Fruit fly (Drosophila melanogaster) whole organism, embryonic: ENCODE measurements around the gene CG13623.
A peak's percentile ranks its signal among the peaks of the same experiment; 100 is the strongest.

Experiments used
- B-H1 ChIP-seq: fragments of 200-800 bp; sonication (Bioruptor generic); IDR thresholded peaks from 3 replicates; pipeline ENCODE4 v1.3.6; 2022; ENCODE audit warnings: missing biosample characterization, missing genetic modification characterization
- CG10321 ChIP-seq: fragments of 200-800 bp; sonication (Bioruptor generic); IDR thresholded peaks from 2 replicates; pipeline ENCODE4 v1.3.6; 2022; ENCODE audit warnings: missing biosample characterization, missing genetic modification characterization
- CG10959 ChIP-seq: fragments of 200-800 bp; sonication (Bioruptor generic); IDR thresholded peaks from 2 replicates; pipeline ENCODE4 v1.3.6; 2022; ENCODE audit warnings: missing biosample characterization, missing genetic modification characterization
- CG13624 ChIP-seq: fragments of 200-800 bp; sonication (Bioruptor generic); optimal IDR thresholded peaks from 2 replicates; lab custom pipeline; 2016; ENCODE audit warnings: missing biosample characterization, missing genetic modification characterization
- CG1529 ChIP-seq: fragments of 200-800 bp; sonication (Bioruptor generic); optimal IDR thresholded peaks from 3 replicates; lab custom pipeline; 2018; ENCODE audit warnings: missing biosample characterization, missing genetic modification characterization
- CG16813 ChIP-seq: fragments of 200-800 bp; sonication (Bioruptor generic); IDR thresholded peaks from 3 replicates; pipeline ENCODE4 v1.3.6; 2022; ENCODE audit warnings: missing biosample characterization, missing genetic modification characterization; ENCODE audit not compliant: partially characterized antibody
- CG17612 ChIP-seq: fragments of 200-800 bp; sonication (Bioruptor generic); IDR thresholded peaks from 2 replicates; pipeline ENCODE4 v1.3.6; 2022; ENCODE audit warnings: missing biosample characterization, missing genetic modification characterization
- CG2202 ChIP-seq: fragments of 200-800 bp; sonication (Bioruptor generic); optimal IDR thresholded peaks from 2 replicates; lab custom pipeline; 2018; ENCODE audit warnings: missing biosample characterization, mild to moderate bottlenecking, missing genetic modification characterization
- CG3838 ChIP-seq: fragments of 200-800 bp; sonication (Bioruptor generic); optimal IDR thresholded peaks from 3 replicates; lab custom pipeline; 2016; ENCODE audit warnings: missing biosample characterization, missing genetic modification characterization
- CG6254 ChIP-seq: fragments of 200-800 bp; sonication (Bioruptor generic); optimal IDR thresholded peaks from 3 replicates; lab custom pipeline; 2017; ENCODE audit warnings: mild to moderate bottlenecking, missing biosample characterization, missing genetic modification reagents, missing genetic modification characterization
- CG6654 ChIP-seq: fragments of 200-800 bp; sonication (Bioruptor generic); optimal IDR thresholded peaks from 2 replicates; lab custom pipeline; 2017; ENCODE audit warnings: missing biosample characterization, mild to moderate bottlenecking, missing genetic modification characterization
- CG6813 ChIP-seq: fragments of 200-800 bp; sonication (Bioruptor generic); optimal IDR thresholded peaks from 2 replicates; lab custom pipeline; 2017; ENCODE audit warnings: missing biosample characterization, missing genetic modification characterization, mild to moderate bottlenecking, moderate library complexity, missing genetic modification reagents
- CG7271 ChIP-seq: fragments of 200-800 bp; sonication (Bioruptor generic); optimal IDR thresholded peaks from 2 replicates; lab custom pipeline; 2018; ENCODE audit warnings: missing biosample characterization, mild to moderate bottlenecking, missing genetic modification characterization, moderate library complexity
- CG7556 ChIP-seq: fragments of 200-800 bp; sonication (Bioruptor generic); optimal IDR thresholded peaks from 2 replicates; lab custom pipeline; 2017; ENCODE audit warnings: missing biosample characterization, mild to moderate bottlenecking, missing genetic modification characterization
- CG7987 ChIP-seq: fragments of 200-800 bp; sonication (Bioruptor generic); optimal IDR thresholded peaks from 2 replicates; lab custom pipeline; 2018; ENCODE audit warnings: missing biosample characterization, mild to moderate bottlenecking, missing genetic modification characterization, moderate library complexity
- CG8089 ChIP-seq: fragments of 200-800 bp; sonication (Bioruptor generic); optimal IDR thresholded peaks from 3 replicates; lab custom pipeline; 2016; ENCODE audit warnings: missing biosample characterization, missing genetic modification characterization
- CG8281 ChIP-seq: fragments of 200-800 bp; sonication (Bioruptor generic); optimal IDR thresholded peaks from 2 replicates; lab custom pipeline; 2018; ENCODE audit warnings: missing biosample characterization, mild to moderate bottlenecking, missing genetic modification characterization, moderate library complexity
- CG8388 ChIP-seq: fragments of 200-800 bp; sonication (Bioruptor generic); optimal IDR thresholded peaks from 2 replicates; lab custom pipeline; 2019; ENCODE audit warnings: missing biosample characterization, mild to moderate bottlenecking, missing genetic modification characterization, moderate library complexity
- CG9437 ChIP-seq: fragments of 200-800 bp; sonication (Bioruptor generic); optimal IDR thresholded peaks from 2 replicates; lab custom pipeline; 2018; ENCODE audit warnings: missing biosample characterization, mild to moderate bottlenecking, missing genetic modification characterization
- Chrac-16 ChIP-seq: fragments of 200-800 bp; sonication (Bioruptor generic); optimal IDR thresholded peaks from 3 replicates; lab custom pipeline; 2016; ENCODE audit warnings: missing biosample characterization, missing genetic modification characterization
- Dek ChIP-seq: fragments of 200-800 bp; sonication (Bioruptor generic); optimal IDR thresholded peaks from 3 replicates; lab custom pipeline; 2019; ENCODE audit warnings: missing biosample characterization, mild to moderate bottlenecking, missing genetic modification characterization, moderate library complexity
- Doc2 ChIP-seq: fragments of 200-800 bp; sonication (Bioruptor generic); IDR thresholded peaks from 2 replicates; pipeline ENCODE4 v1.3.6; 2022; ENCODE audit warnings: missing biosample characterization, missing genetic modification characterization
- Dp ChIP-seq: fragments of 200-800 bp; sonication (Bioruptor generic); optimal IDR thresholded peaks from 2 replicates; lab custom pipeline; 2018; ENCODE audit warnings: missing biosample characterization, mild to moderate bottlenecking, missing genetic modification characterization, moderate library complexity
- Myb ChIP-seq: fragments of 200-800 bp; sonication (Bioruptor generic); optimal IDR thresholded peaks from 2 replicates; lab custom pipeline; 2016; ENCODE audit warnings: missing biosample characterization, missing genetic modification characterization
- NFAT ChIP-seq: fragments of 200-800 bp; sonication (Bioruptor generic); IDR thresholded peaks from 2 replicates; pipeline ENCODE4 v1.3.6; 2022; ENCODE audit warnings: missing biosample characterization, missing genetic modification characterization
- Neu2 ChIP-seq: fragments of 200-800 bp; sonication (Bioruptor generic); optimal IDR thresholded peaks from 3 replicates; lab custom pipeline; 2016; ENCODE audit warnings: missing biosample characterization, missing genetic modification characterization, borderline replicate concordance
- Optix ChIP-seq: fragments of 200-800 bp; sonication (Bioruptor generic); IDR thresholded peaks from 3 replicates; pipeline ENCODE4 v1.3.6; 2022; ENCODE audit warnings: missing biosample characterization, missing genetic modification characterization
- PHDP ChIP-seq: fragments of 200-800 bp; sonication (Bioruptor generic); optimal IDR thresholded peaks from 3 replicates; lab custom pipeline; 2018; ENCODE audit warnings: missing biosample characterization, mild to moderate bottlenecking, missing genetic modification characterization, moderate library complexity
- Side ChIP-seq: fragments of 200-800 bp; sonication (Bioruptor generic); optimal IDR thresholded peaks from 2 replicates; lab custom pipeline; 2016; ENCODE audit warnings: missing biosample characterization, missing genetic modification characterization
- Sox100B ChIP-seq: fragments of 200-800 bp; sonication (Bioruptor generic); optimal IDR thresholded peaks from 3 replicates; lab custom pipeline; 2018; ENCODE audit warnings: missing biosample characterization, mild to moderate bottlenecking, missing genetic modification characterization
- Sry-β ChIP-seq: fragments of 200-800 bp; sonication (Bioruptor generic); optimal IDR thresholded peaks from 2 replicates; lab custom pipeline; 2018; ENCODE audit warnings: missing biosample characterization, mild to moderate bottlenecking, missing genetic modification characterization, moderate library complexity
- Sry-δ ChIP-seq: fragments of 200-800 bp; sonication (Bioruptor generic); optimal IDR thresholded peaks from 2 replicates; lab custom pipeline; 2016; ENCODE audit warnings: missing biosample characterization, missing genetic modification characterization
- bcd ChIP-seq: fragments of 200-800 bp; sonication (Bioruptor generic); optimal IDR thresholded peaks from 2 replicates; lab custom pipeline; 2017; ENCODE audit warnings: missing biosample characterization, mild to moderate bottlenecking, missing genetic modification characterization
- chinmo ChIP-seq: fragments of 200-800 bp; sonication (Bioruptor generic); IDR thresholded peaks from 4 replicates; pipeline ENCODE4 v1.3.6; 2022; ENCODE audit warnings: missing biosample characterization, missing genetic modification characterization; ENCODE audit not compliant: partially characterized antibody
- dpn ChIP-seq, 2 experiments: fragments of 200-800 bp; sonication (Bioruptor generic); optimal IDR thresholded peaks; 3 replicates each; lab custom pipeline; 2016; ENCODE audit warnings: missing biosample characterization in 2 of 2, missing genetic modification characterization in 2 of 2
- en ChIP-seq: fragments of 200-800 bp; sonication (Bioruptor generic); optimal IDR thresholded peaks from 2 replicates; lab custom pipeline; 2016; ENCODE audit warnings: missing biosample characterization, missing genetic modification characterization
- exex ChIP-seq: fragments of 200-800 bp; sonication (Bioruptor generic); optimal IDR thresholded peaks from 4 replicates; lab custom pipeline; 2018; ENCODE audit warnings: missing biosample characterization, mild to moderate bottlenecking, missing genetic modification characterization, moderate library complexity
- fd64A ChIP-seq: fragments of 200-800 bp; sonication (Bioruptor generic); optimal IDR thresholded peaks from 3 replicates; lab custom pipeline; 2018; ENCODE audit warnings: missing biosample characterization, mild to moderate bottlenecking, missing genetic modification characterization
- her ChIP-seq: fragments of 200-800 bp; sonication (Bioruptor generic); optimal IDR thresholded peaks from 2 replicates; lab custom pipeline; 2016; ENCODE audit warnings: missing biosample characterization, missing genetic modification characterization
- klu ChIP-seq: fragments of 200-800 bp; sonication (Bioruptor generic); IDR thresholded peaks from 2 replicates; pipeline ENCODE4 v1.3.6; 2022; ENCODE audit warnings: missing biosample characterization, missing genetic modification characterization
- lmd ChIP-seq: fragments of 200-800 bp; sonication (Bioruptor generic); IDR thresholded peaks from 2 replicates; pipeline ENCODE4 v1.3.6; 2022; ENCODE audit warnings: missing biosample characterization, missing genetic modification characterization
- lov ChIP-seq, 2 experiments: fragments of 200-800 bp in 1 of 2; fragments of >200 bp in 1 of 2; sonication (Bioruptor generic) in 1 of 2; IDR thresholded peaks in 1 of 2; optimal IDR thresholded peaks in 1 of 2; 2 replicates in 1 of 2; 3 replicates in 1 of 2; pipeline versions ENCODE4 v1.3.6 to Lab custom; 2017 to 2022; ENCODE audit warnings: missing biosample characterization in 1 of 2, missing genetic modification characterization in 1 of 2
- maf-S ChIP-seq: fragments of 200-800 bp; sonication (Bioruptor generic); optimal IDR thresholded peaks from 2 replicates; lab custom pipeline; 2016; ENCODE audit warnings: missing biosample characterization, missing genetic modification characterization
- pros ChIP-seq: fragments of 200-800 bp; sonication (Bioruptor generic); optimal IDR thresholded peaks from 3 replicates; lab custom pipeline; 2019; ENCODE audit warnings: missing biosample characterization, mild to moderate bottlenecking, missing genetic modification characterization, moderate library complexity
- sd ChIP-seq: fragments of 200-800 bp; sonication (Bioruptor generic); optimal IDR thresholded peaks from 3 replicates; lab custom pipeline; 2018; ENCODE audit warnings: missing biosample characterization, mild to moderate bottlenecking, missing genetic modification characterization, moderate library complexity
- sim ChIP-seq: fragments of 200-800 bp; sonication (Bioruptor generic); IDR thresholded peaks from 2 replicates; pipeline ENCODE4 v1.3.6; 2022; ENCODE audit warnings: missing biosample characterization, missing genetic modification characterization
- vnd ChIP-seq: fragments of 200-800 bp; sonication (Bioruptor generic); IDR thresholded peaks from 3 replicates; pipeline ENCODE4 v1.3.6; 2022; ENCODE audit warnings: missing biosample characterization, missing genetic modification characterization; ENCODE audit not compliant: partially characterized antibody
- vvl ChIP-seq: fragments of 200-800 bp; sonication (Bioruptor generic); IDR thresholded peaks from 2 replicates; pipeline ENCODE4 v1.3.6; 2022; ENCODE audit warnings: missing biosample characterization, missing genetic modification characterization
- z ChIP-seq: fragments of 200-800 bp; sonication (Bioruptor generic); IDR thresholded peaks from 3 replicates; pipeline ENCODE4 v1.3.6; 2022; ENCODE audit warnings: missing biosample characterization, missing genetic modification characterization

Gene CG13623

dm6 chr3R:24543033-24543675 lies 12.8 kb upstream of the CG13623 start (continued):
- TF ChIP-seq chinmo (GFP tag; lab: Robert Waterston, UW) (0 out of 4 replicates have a peak, but pooled peaks have one; percentile 45), Optix (GFP tag; lab: Robert Waterston, UW) (peak; percentile 84), Dp (GFP tag; lab: Kevin White, UChicago) (peak; percentile 1), CG10321 (GFP tag; lab: Robert Waterston, UW) (peak; percentile 79), Myb (GFP tag; lab: Kevin White, UChicago) (peak; percentile 51), Doc2 (GFP tag; lab: Robert Waterston, UW) (peak; percentile 66), klu (GFP tag; lab: Robert Waterston, UW) (peak; percentile 88), sd (tag; lab: Kevin White, UChicago) (peak; percentile 91), en (peak; percentile 47), maf-S (GFP tag; lab: Kevin White, UChicago) (peak; percentile 71), CG8281 (tag; lab: Kevin White, UChicago) (peak; percentile 63), CG10959 (GFP tag; lab: Robert Waterston, UW) (peak; percentile 78), CG9437 (GFP tag; lab: Kevin White, UChicago) (peak; percentile 87), CG7556 (GFP tag; lab: Kevin White, UChicago) (peak; percentile 82), Side (GFP tag; lab: Kevin White, UChicago) (peak; percentile 77), CG6654 (GFP tag; lab: Kevin White, UChicago) (peak; percentile 32), NFAT (GFP tag; lab: Robert Waterston, UW) (peak; percentile 98), Dek (tag; lab: Kevin White, UChicago) (peak; percentile 93), lov (optimal IDR thresholded peaks at IDR 0.05; lab: Kevin White, UChicago) (no peak), lov (GFP tag; IDR thresholded peaks at IDR 0.05; lab: Robert Waterston, UW) (peak; percentile 93), sim (GFP tag; lab: Robert Waterston, UW) (peak; percentile 53; the same call in 1 of the 2 replicates), PHDP (tag; lab: Kevin White, UChicago) (peak; percentile 97), bcd (GFP tag; lab: Kevin White, UChicago) (peak; percentile 92), CG7987 (GFP tag; lab: Kevin White, UChicago) (peak; percentile 63), CG13624 (GFP tag; lab: Kevin White, UChicago) (no peak), CG7271 (tag; lab: Kevin White, UChicago) (no peak), CG8388 (GFP tag; lab: Kevin White, UChicago) (peak; percentile 70), exex (peak; percentile 86), vvl (GFP tag; lab: Robert Waterston, UW) (peak; percentile 98), vnd (no peak), CG3838 (GFP tag; lab: Kevin White, UChicago) (peak; percentile 81), CG6254 (GFP tag; lab: Kevin White, UChicago) (peak; percentile 8), Chrac-16 (GFP tag; lab: Kevin White, UChicago) (peak; percentile 91), z (GFP tag; lab: Robert Waterston, UW) (no peak), CG8089 (GFP tag; lab: Kevin White, UChicago) (peak; percentile 80), B-H1 (GFP tag; lab: Robert Waterston, UW) (peak; percentile 94), Sox100B (GFP tag; lab: Kevin White, UChicago) (peak; percentile 61), her (GFP tag; lab: Kevin White, UChicago) (peak; percentile 73), Sry-δ (GFP tag; lab: Kevin White, UChicago) (peak; percentile 48), dpn (GFP tag; optimal IDR thresholded peaks at IDR 0.05; lab: Kevin White, UChicago) (peak; percentile 93 to 96), CG1529 (GFP tag; lab: Kevin White, UChicago) (peak; percentile 83), CG17612 (peak; percentile 79), fd64A (peak; percentile 82), CG16813 (GFP tag; lab: Robert Waterston, UW) (no peak), Sry-β (GFP tag; lab: Kevin White, UChicago) (no peak), CG2202 (tag; lab: Kevin White, UChicago) (peak; percentile 38), Neu2 (GFP tag; lab: Kevin White, UChicago) (no peak), pros (GFP tag; lab: Kevin White, UChicago) (no peak), CG6813 (GFP tag; lab: Kevin White, UChicago) (peak; percentile 86), lmd (GFP tag; lab: Robert Waterston, UW) (peak; percentile 95)
